Fruit fly (Drosophila melanogaster) whole organism, wandering third instar larva: ENCODE results near the gene kek4.

ENCODE experiments used
- Abd-B ChIP-seq: fragments of >200 bp; optimal IDR thresholded peaks from 2 replicates; lab custom pipeline; 2017; ENCODE audit warnings: missing biosample characterization, missing genetic modification characterization
- CG32264 ChIP-seq: fragments of 200-800 bp; sonication (Bioruptor generic); optimal IDR thresholded peaks from 2 replicates; lab custom pipeline; 2016; ENCODE audit warnings: missing biosample characterization, missing genetic modification characterization
- CG9705 ChIP-seq: fragments of 200-800 bp; sonication (Bioruptor generic); optimal IDR thresholded peaks from 2 replicates; lab custom pipeline; 2018; ENCODE audit warnings: missing biosample characterization, mild to moderate bottlenecking, missing genetic modification characterization
- CrebA ChIP-seq: fragments of 200-800 bp; sonication (Bioruptor generic); optimal IDR thresholded peaks from 2 replicates; lab custom pipeline; 2016; ENCODE audit warnings: missing biosample characterization, mild to moderate bottlenecking, missing genetic modification characterization, borderline replicate concordance
- Dfd ChIP-seq: fragments of >200 bp; optimal IDR thresholded peaks from 2 replicates; lab custom pipeline; 2017; ENCODE audit warnings: missing biosample characterization, missing genetic modification characterization
- Dif ChIP-seq: fragments of 200-275, 200-300 bp; sonication (Bioruptor generic); optimal IDR thresholded peaks from 2 replicates; lab custom pipeline; 2018; ENCODE audit warnings: missing biosample characterization, missing genetic modification characterization; ENCODE audit not compliant: partially characterized antibody
- HLH106 ChIP-seq: fragments of 200-800 bp; optimal IDR thresholded peaks from 3 replicates; lab custom pipeline; 2019; ENCODE audit warnings: missing biosample characterization, mild to moderate bottlenecking, missing genetic modification characterization, moderate library complexity
- Hnf4 ChIP-seq: fragments of 200-800 bp; sonication (Bioruptor generic); optimal IDR thresholded peaks from 2 replicates; lab custom pipeline; 2016; ENCODE audit warnings: missing biosample characterization, mild to moderate bottlenecking, missing genetic modification characterization
- Hr83 ChIP-seq: fragments of 200-300 bp; sonication (Bioruptor generic); optimal IDR thresholded peaks from 2 replicates; lab custom pipeline; 2016; ENCODE audit warnings: missing biosample characterization, mild to moderate bottlenecking, missing genetic modification characterization, moderate library complexity; ENCODE audit not compliant: poor library complexity, severe bottlenecking
- Jra ChIP-seq: sonication (Bioruptor generic); optimal IDR thresholded peaks from 2 replicates; lab custom pipeline; 2016; ENCODE audit warnings: missing biosample characterization, missing genetic modification characterization
- Mio ChIP-seq: sonication (Bioruptor generic); optimal IDR thresholded peaks from 2 replicates; lab custom pipeline; 2016; ENCODE audit warnings: missing biosample characterization, missing genetic modification characterization
- Myc ChIP-seq: fragments of >200 bp; optimal IDR thresholded peaks from 2 replicates; lab custom pipeline; 2017
- N ChIP-seq: fragments of >200 bp; optimal IDR thresholded peaks from 2 replicates; lab custom pipeline; 2018; ENCODE audit warnings: missing biosample characterization, missing external identifiers, missing genetic modification characterization
- OdsH ChIP-seq: fragments of 200-800 bp; sonication (Bioruptor generic); optimal IDR thresholded peaks from 2 replicates; lab custom pipeline; 2016; ENCODE audit warnings: missing biosample characterization, mild to moderate bottlenecking, missing genetic modification characterization
- Rel ChIP-seq, 2 experiments: fragments of 200-800 bp; sonication (Bioruptor generic) in 1 of 2; optimal IDR thresholded peaks; 2 replicates in 1 of 2; 3 replicates in 1 of 2; lab custom pipeline; 2016 to 2019; ENCODE audit warnings: mild to moderate bottlenecking in 2 of 2, missing biosample characterization in 2 of 2, missing genetic modification characterization in 2 of 2, moderate library complexity in 1 of 2
- Sp1 ChIP-seq: fragments of 200-800 bp; sonication (Bioruptor generic); optimal IDR thresholded peaks from 3 replicates; lab custom pipeline; 2019; ENCODE audit warnings: missing biosample characterization, mild to moderate bottlenecking, missing genetic modification characterization, moderate library complexity
- Vsx2 ChIP-seq: fragments of 200-300, 225-300 bp; sonication (Bioruptor generic); optimal IDR thresholded peaks from 2 replicates; lab custom pipeline; 2018; ENCODE audit warnings: missing biosample characterization, missing genetic modification characterization; ENCODE audit not compliant: partially characterized antibody
- brk ChIP-seq: fragments of 200-800 bp; sonication (Bioruptor generic); optimal IDR thresholded peaks from 2 replicates; lab custom pipeline; 2016; ENCODE audit warnings: missing biosample characterization, mild to moderate bottlenecking, missing genetic modification characterization
- dl ChIP-seq, 2 experiments: fragments of 175-275, 200-275 bp in 1 of 2; fragments of 200-275 bp in 1 of 2; sonication (Bioruptor generic); optimal IDR thresholded peaks; lab custom pipeline; 2018; ENCODE audit warnings: mild to moderate bottlenecking in 2 of 2, missing biosample characterization in 2 of 2, missing genetic modification characterization in 2 of 2, moderate library complexity in 2 of 2; ENCODE audit not compliant: partially characterized antibody in 2 of 2, insufficient read depth in 1 of 2
- dmrt93B ChIP-seq: fragments of 200-800 bp; sonication (Bioruptor generic); optimal IDR thresholded peaks from 2 replicates; lab custom pipeline; 2018; ENCODE audit warnings: missing biosample characterization, mild to moderate bottlenecking, missing genetic modification characterization
- dsf ChIP-seq: sonication (Bioruptor generic); optimal IDR thresholded peaks from 2 replicates; lab custom pipeline; 2016; ENCODE audit warnings: missing biosample characterization, missing genetic modification characterization, borderline replicate concordance
- foxo ChIP-seq, 2 experiments: fragments of 200-800 bp; sonication (Bioruptor generic); optimal IDR thresholded peaks; 2 replicates in 1 of 2; 3 replicates in 1 of 2; lab custom pipeline; 2016 to 2017; ENCODE audit warnings: missing biosample characterization in 2 of 2, missing genetic modification characterization in 2 of 2
- h ChIP-seq: fragments of 200-800 bp; sonication (Bioruptor generic); optimal IDR thresholded peaks from 3 replicates; lab custom pipeline; 2016; ENCODE audit warnings: missing biosample characterization, mild to moderate bottlenecking, missing genetic modification characterization
- jim ChIP-seq: fragments of 175-275, 200-325 bp; sonication (Bioruptor generic); optimal IDR thresholded peaks from 2 replicates; lab custom pipeline; 2016; ENCODE audit warnings: missing biosample characterization, mild to moderate bottlenecking, missing genetic modification characterization
- lola ChIP-seq: fragments of >200 bp; optimal IDR thresholded peaks from 2 replicates; lab custom pipeline; 2017; ENCODE audit warnings: missing biosample characterization, missing genetic modification characterization
- pan ChIP-seq: fragments of >200 bp; optimal IDR thresholded peaks from 2 replicates; lab custom pipeline; 2017
- psq ChIP-seq: fragments of 200-800 bp; sonication (Bioruptor generic); optimal IDR thresholded peaks from 3 replicates; lab custom pipeline; 2017; ENCODE audit warnings: missing biosample characterization, mild to moderate bottlenecking, missing genetic modification characterization, moderate library complexity
- rgr ChIP-seq: fragments of 200-800 bp; sonication (Bioruptor generic); optimal IDR thresholded peaks from 3 replicates; lab custom pipeline; 2016; ENCODE audit warnings: missing biosample characterization, mild to moderate bottlenecking, missing genetic modification characterization
- sv ChIP-seq: fragments of 200-800 bp; sonication (Bioruptor generic); optimal IDR thresholded peaks from 3 replicates; lab custom pipeline; 2016; ENCODE audit warnings: missing biosample characterization, missing genetic modification characterization
- tai ChIP-seq: sonication (Bioruptor generic); optimal IDR thresholded peaks from 2 replicates; lab custom pipeline; 2016; ENCODE audit warnings: missing biosample characterization, missing genetic modification characterization
- usp ChIP-seq: fragments of >200 bp; optimal IDR thresholded peaks from 2 replicates; lab custom pipeline; 2017; ENCODE audit warnings: missing biosample characterization, missing genetic modification characterization
- woc ChIP-seq: sonication (Bioruptor generic); optimal IDR thresholded peaks from 2 replicates; lab custom pipeline; 2016; ENCODE audit warnings: missing biosample characterization, mild to moderate bottlenecking, missing genetic modification characterization

kek4 gene

DNA sequence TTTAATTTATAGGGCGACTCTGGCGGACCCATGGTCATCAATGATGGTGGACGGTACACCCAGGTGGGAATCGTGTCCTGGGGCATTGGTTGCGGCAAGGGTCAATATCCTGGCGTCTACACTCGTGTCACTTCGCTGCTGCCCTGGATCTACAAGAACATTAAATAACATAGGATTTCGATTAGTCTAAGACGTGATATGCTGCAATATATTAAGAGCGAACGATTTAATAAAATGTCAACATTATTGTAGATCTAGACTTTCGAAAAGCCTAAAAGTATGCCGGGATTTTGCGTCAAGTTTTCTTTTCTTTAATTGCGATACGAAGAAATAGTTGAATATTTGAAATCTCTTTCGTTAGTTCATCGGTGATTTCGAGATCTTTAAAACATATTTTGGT is 42.0 kb upstream of the kek4 start, which contains the start of gene Naa20B:
Gene Naa20B (plus strand): TSS at position 301 of the 400 bp plus-strand sequence.
- TF ChIP-seq foxo (GFP tag; optimal IDR thresholded peaks at IDR 0.05; lab: Kevin White, UChicago) = no peak
- no peak for TF ChIP-seq Abd-B (GFP tag; lab: Kevin White, UChicago)
- TF ChIP-seq OdsH (GFP tag; lab: Kevin White, UChicago) = no peak
- no peak for TF ChIP-seq CrebA (GFP tag; lab: Kevin White, UChicago)
- no peak for TF ChIP-seq N
- TF ChIP-seq, all 38 proteins: peak for 0

DNA sequence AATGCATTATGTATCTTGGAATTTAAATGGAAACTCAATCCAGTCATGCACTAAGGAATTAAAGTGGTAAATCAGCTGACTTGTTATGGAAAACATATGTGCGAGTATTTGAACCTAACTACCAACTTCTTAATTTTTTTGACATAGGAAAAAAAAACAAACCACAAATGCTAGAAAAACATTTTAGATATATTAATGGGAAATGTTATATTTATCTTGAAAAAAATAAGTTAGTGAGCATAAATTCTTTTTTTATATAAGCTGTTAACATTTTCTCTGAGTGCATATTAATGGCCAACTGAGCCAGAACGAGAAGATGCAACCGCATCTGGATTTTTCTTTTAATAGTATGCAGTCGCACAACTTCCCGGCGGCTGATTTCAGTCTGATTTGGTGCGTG is 36.0 kb upstream of the kek4 start:
- TF ChIP-seq Sp1 (no peak), Jra (GFP tag; lab: Kevin White, UChicago) (no peak), HLH106 (tag; lab: Kevin White, UChicago) (no peak), Vsx2 (GFP tag; lab: Kevin White, UChicago) (no peak), tai (GFP tag; lab: Kevin White, UChicago) (no peak), jim (GFP tag; lab: Kevin White, UChicago) (no peak), dl (GFP tag; optimal IDR thresholded peaks at IDR 0.05; lab: Kevin White, UChicago; ENCODE audit: insufficient read depth in 1 of 2, partially characterized antibody in 2 of 2) (no peak), rgr (GFP tag; lab: Kevin White, UChicago) (no peak), foxo (GFP tag; optimal IDR thresholded peaks at IDR 0.05; lab: Kevin White, UChicago) (no peak), N (no peak), Rel (GFP tag; optimal IDR thresholded peaks at IDR 0.05; lab: Kevin White, UChicago) (no peak), Rel (tag; optimal IDR thresholded peaks at IDR 0.05; lab: Kevin White, UChicago) (no peak), Mio (no peak), Abd-B (GFP tag; lab: Kevin White, UChicago) (no peak)

DNA sequence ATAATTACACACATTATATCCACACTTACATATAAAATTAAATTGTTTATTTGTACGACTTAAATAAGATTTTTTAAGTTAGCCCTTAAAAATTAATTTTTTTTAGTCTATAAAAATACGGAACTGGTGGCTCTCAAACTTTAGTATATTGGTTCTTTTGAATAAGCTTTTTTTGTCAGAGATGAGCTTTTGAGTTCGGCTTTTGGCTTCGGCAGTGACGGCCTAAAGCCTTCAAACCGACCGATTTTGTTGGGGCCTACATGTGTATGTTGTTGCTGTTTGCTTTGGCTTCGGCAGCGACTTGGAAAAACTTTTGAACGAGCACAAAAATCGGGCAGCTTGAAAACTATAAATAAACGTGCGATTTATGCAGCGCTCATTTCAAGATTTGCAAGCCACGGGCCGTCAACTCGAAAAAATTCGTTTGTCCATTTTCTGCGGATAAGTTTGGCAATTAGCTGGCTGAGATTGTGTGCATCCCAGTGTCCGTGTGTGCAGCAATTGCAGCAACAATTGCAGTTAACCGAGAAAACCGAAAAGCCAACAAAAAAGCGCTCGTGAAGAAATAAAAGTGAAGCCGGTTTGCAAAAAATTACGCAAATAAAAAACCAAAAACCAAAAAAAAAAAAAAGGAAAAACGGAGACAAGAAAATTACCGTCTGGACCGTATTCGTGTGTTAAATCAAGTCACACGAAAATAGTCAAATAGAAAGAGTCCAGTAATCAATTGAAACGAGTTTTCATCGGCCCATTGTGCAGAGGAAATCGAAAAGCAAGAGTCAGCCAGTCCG is 30.9 kb upstream of the kek4 start, which contains the start of gene CG16820:
Gene CG16820 (plus strand): TSS at position 378 of the 791 bp plus-strand sequence.
- TF ChIP-seq dmrt93B (GFP tag; lab: Kevin White, UChicago) (no peak), Jra (GFP tag; lab: Kevin White, UChicago) (no peak), dsf (no peak), Dfd (GFP tag; lab: Kevin White, UChicago) (no peak), usp (GFP tag; lab: Kevin White, UChicago) (no peak), CG32264 (GFP tag; lab: Kevin White, UChicago) (no peak), woc (GFP tag; lab: Kevin White, UChicago) (no peak), CrebA (GFP tag; lab: Kevin White, UChicago) (no peak), OdsH (GFP tag; lab: Kevin White, UChicago) (no peak), pan (no peak), psq (GFP tag; lab: Kevin White, UChicago) (no peak), sv (GFP tag; lab: Kevin White, UChicago) (no peak), lola (no peak), jim (GFP tag; lab: Kevin White, UChicago) (no peak), CG9705 (GFP tag; lab: Kevin White, UChicago) (no peak), Rel (GFP tag; optimal IDR thresholded peaks at IDR 0.05; lab: Kevin White, UChicago) (no peak), Rel (tag; optimal IDR thresholded peaks at IDR 0.05; lab: Kevin White, UChicago) (no peak), dl (GFP tag; optimal IDR thresholded peaks at IDR 0.05; lab: Kevin White, UChicago; ENCODE audit: insufficient read depth in 1 of 2, partially characterized antibody in 2 of 2) (no peak), Mio (no peak), N (no peak)
- TF ChIP-seq, all 38 proteins: peak for 0

DNA sequence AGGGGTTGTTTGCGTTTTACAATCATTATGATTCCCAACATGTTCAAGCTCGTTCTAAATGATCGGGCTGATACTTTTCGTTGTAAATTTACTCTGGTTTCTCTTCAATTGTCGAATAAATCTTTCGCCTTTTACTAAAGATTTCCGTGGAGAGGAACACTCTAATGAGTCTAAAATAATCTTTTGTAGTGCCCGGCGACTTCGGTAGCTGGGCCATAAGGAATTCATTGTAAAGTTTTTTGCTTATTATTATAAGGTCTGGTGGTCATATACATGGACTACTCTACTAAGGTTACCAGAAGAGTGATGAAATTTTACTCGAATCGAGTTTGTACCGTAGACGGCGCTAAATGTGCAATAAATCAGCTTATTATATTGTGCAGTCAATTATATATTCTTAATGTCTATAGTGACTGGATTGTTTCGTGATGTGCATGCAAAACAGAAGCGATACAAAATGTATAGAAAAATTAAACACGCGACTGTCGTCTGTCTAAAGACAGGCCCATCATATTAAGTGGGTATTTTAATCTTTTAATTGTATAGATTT is 29.7 kb upstream of the kek4 start:
- TF ChIP-seq woc (GFP tag; lab: Kevin White, UChicago) = no peak
- TF ChIP-seq dmrt93B (GFP tag; lab: Kevin White, UChicago) = no peak
- TF ChIP-seq Myc (lab: Kevin White, UChicago) = no peak
- no peak for TF ChIP-seq sv (GFP tag; lab: Kevin White, UChicago)
- no peak for TF ChIP-seq Sp1
- no peak for TF ChIP-seq lola
- no peak for TF ChIP-seq Dif (GFP tag; lab: Kevin White, UChicago)
- no peak for TF ChIP-seq brk (GFP tag; lab: Kevin White, UChicago)
- TF ChIP-seq Hnf4 = no peak
- no peak for TF ChIP-seq h (GFP tag; lab: Kevin White, UChicago)
- no peak for TF ChIP-seq tai (GFP tag; lab: Kevin White, UChicago)
- no peak for TF ChIP-seq Hr83
